Fruit fly (Drosophila melanogaster): Measurements from ENCODE around the gene Faf2.
A peak's percentile ranks its signal among the peaks of the same experiment; 100 is the strongest.

The Faf2 gene

dm6 chr2L:18705617-18706046 lies 2.9 kb downstream of the Faf2 start, which contains the start of gene Jwa (continued):
- TF ChIP-seq Camta (GFP tag; optimal IDR thresholded peaks at IDR 0.05) (peak; percentile 89), CG10267 (tag; optimal IDR thresholded peaks at IDR 0.05) (peak; percentile 86), CG5953 (GFP tag; IDR thresholded peaks at IDR 0.05) (peak; percentile 95), dimm (GFP tag; IDR thresholded peaks at IDR 0.05) (peak; percentile 85), sd (tag; optimal IDR thresholded peaks at IDR 0.05) (peak; percentile 85), CG18011 (GFP tag; optimal IDR thresholded peaks at IDR 0.05) (peak; percentile 90), gsb-n (tag; optimal IDR thresholded peaks at IDR 0.05) (peak; percentile 90), Six4 (GFP tag; optimal IDR thresholded peaks at IDR 0.05) (peak; percentile 89), CG34224 (GFP tag; IDR thresholded peaks at IDR 0.05; ENCODE audit: partially characterized antibody) (peak; percentile 100), bowl (GFP tag; IDR thresholded peaks at IDR 0.05) (peak; percentile 90), HmgZ (tag; optimal IDR thresholded peaks at IDR 0.05) (peak; percentile 97), CG14441 (GFP tag; IDR thresholded peaks at IDR 0.05) (peak; percentile 88), hbn (GFP tag; IDR thresholded peaks at IDR 0.05; ENCODE audit: partially characterized antibody) (peak; percentile 100), CG17361 (GFP tag; IDR thresholded peaks at IDR 0.05) (peak; percentile 84), CG3726 (GFP tag; IDR thresholded peaks at IDR 0.05) (peak; percentile 90), klu (GFP tag; IDR thresholded peaks at IDR 0.05) (peak; percentile 85), CG11504 (tag; optimal IDR thresholded peaks at IDR 0.05) (peak; percentile 82), usp (GFP tag; optimal IDR thresholded peaks at IDR 0.05) (no peak), CG7271 (tag; optimal IDR thresholded peaks at IDR 0.05) (peak; percentile 63), bsh (GFP tag; optimal IDR thresholded peaks at IDR 0.05) (peak; percentile 38 to 96), CG43689 (GFP tag; IDR thresholded peaks at IDR 0.05) (peak; percentile 90), grau (tag; optimal IDR thresholded peaks at IDR 0.05) (peak; percentile 94), tx (GFP tag; optimal IDR thresholded peaks at IDR 0.05) (peak; percentile 95), Kr (GFP tag; optimal IDR thresholded peaks at IDR 0.05) (no peak), stc (GFP tag; IDR thresholded peaks at IDR 0.05) (peak; percentile 78), CG4360 (GFP tag; IDR thresholded peaks at IDR 0.05) (no peak; the same call in 1 of the 2 replicates), Taf1 (GFP tag; IDR thresholded peaks at IDR 0.05) (peak; percentile 88), dati (GFP tag; IDR thresholded peaks at IDR 0.05) (peak; percentile 41; the same call in 1 of the 2 replicates), CG14710 (tag; optimal IDR thresholded peaks at IDR 0.05) (peak; percentile 88), CG4854 (GFP tag; optimal IDR thresholded peaks at IDR 0.05) (peak; percentile 80), maf-S (GFP tag; optimal IDR thresholded peaks at IDR 0.05) (peak; percentile 92), dysf (GFP tag; IDR thresholded peaks at IDR 0.05) (peak; percentile 88), CG10209 (GFP tag; optimal IDR thresholded peaks at IDR 0.05) (peak; percentile 95), dmrt11E (tag; optimal IDR thresholded peaks at IDR 0.05) (peak; percentile 96), Hmx (GFP tag; optimal IDR thresholded peaks at IDR 0.05) (peak; percentile 81), ab (GFP tag; optimal IDR thresholded peaks at IDR 0.05) (peak; percentile 80), CG15601 (tag; optimal IDR thresholded peaks at IDR 0.05) (peak; percentile 73), Hey (tag; optimal IDR thresholded peaks at IDR 0.05) (peak; percentile 65), CG12744 (GFP tag; optimal IDR thresholded peaks at IDR 0.05) (peak; percentile 87), CG10654 (GFP tag; optimal IDR thresholded peaks at IDR 0.05) (peak; percentile 91), CG1832 (GFP tag; optimal IDR thresholded peaks at IDR 0.05) (no peak), CG17829 (tag; optimal IDR thresholded peaks at IDR 0.05) (peak; percentile 89), toy (GFP tag; IDR thresholded peaks at IDR 0.05) (peak; percentile 53; the same call in 1 of the 2 replicates), Hr3 (GFP tag; optimal IDR thresholded peaks at IDR 0.05) (peak; percentile 98), CG4282 (GFP tag; optimal IDR thresholded peaks at IDR 0.05) (peak; percentile 82), Blimp-1 (GFP tag; optimal IDR thresholded peaks at IDR 0.05) (peak; percentile 71), CG34422 (GFP tag; IDR thresholded peaks at IDR 0.05) (peak; percentile 93), CG33213 (GFP tag; optimal IDR thresholded peaks at IDR 0.05) (peak; percentile 87), sqz (GFP tag; optimal IDR thresholded peaks at IDR 0.05) (no peak), psq (GFP tag; optimal IDR thresholded peaks at IDR 0.05) (peak; percentile 84), CG12299 (tag; optimal IDR thresholded peaks at IDR 0.05) (peak; percentile 65)
